Fruit fly (Drosophila melanogaster) whole organism, embryonic: ENCODE measurements around the gene CG7080.

Experiments
- Ada2b ChIP-seq: fragments of 200-800 bp; sonication (Bioruptor generic); IDR thresholded peaks from 2 replicates; pipeline ENCODE4 v1.3.6; 2022; ENCODE audit warnings: missing biosample characterization, missing genetic modification characterization
- CG13123 ChIP-seq: fragments of 200-800 bp; sonication (Bioruptor generic); optimal IDR thresholded peaks from 2 replicates; lab custom pipeline; 2016; ENCODE audit warnings: missing biosample characterization, missing genetic modification characterization
- CG15269 ChIP-seq: fragments of 200-800 bp; sonication (Bioruptor generic); optimal IDR thresholded peaks from 2 replicates; lab custom pipeline; 2018; ENCODE audit warnings: missing biosample characterization, mild to moderate bottlenecking, missing genetic modification characterization, moderate library complexity
- CG17361 ChIP-seq: fragments of 200-800 bp; sonication (Bioruptor generic); IDR thresholded peaks from 3 replicates; pipeline ENCODE4 v1.3.6; 2022; ENCODE audit warnings: missing biosample characterization, missing genetic modification characterization
- CG2678 ChIP-seq: fragments of 200-800 bp; sonication (Bioruptor generic); optimal IDR thresholded peaks from 3 replicates; lab custom pipeline; 2019; ENCODE audit warnings: missing biosample characterization, mild to moderate bottlenecking, missing genetic modification characterization, moderate library complexity
- CG30403 ChIP-seq: fragments of 200-800 bp; sonication (Bioruptor generic); optimal IDR thresholded peaks from 3 replicates; lab custom pipeline; 2016; ENCODE audit warnings: missing biosample characterization, missing genetic modification characterization
- CG31388 ChIP-seq: fragments of 200-800 bp; sonication (Bioruptor generic); optimal IDR thresholded peaks from 2 replicates; lab custom pipeline; 2016; ENCODE audit warnings: missing biosample characterization, missing genetic modification characterization
- CG31441 ChIP-seq: fragments of 200-800 bp; sonication (Bioruptor generic); IDR thresholded peaks from 2 replicates; pipeline ENCODE4 v1.3.6; 2022; ENCODE audit warnings: missing biosample characterization, missing genetic modification characterization
- CG33557 ChIP-seq: fragments of 200-800 bp; sonication (Bioruptor generic); optimal IDR thresholded peaks from 2 replicates; lab custom pipeline; 2019; ENCODE audit warnings: missing biosample characterization, mild to moderate bottlenecking, missing genetic modification characterization, moderate library complexity
- CG4404 ChIP-seq: fragments of 200-800 bp; sonication (Bioruptor generic); IDR thresholded peaks from 2 replicates; pipeline ENCODE4 v1.3.6; 2022; ENCODE audit warnings: missing biosample characterization, missing genetic modification characterization
- CG6272 ChIP-seq: fragments of 200-800 bp; sonication (Bioruptor generic); IDR thresholded peaks from 2 replicates; pipeline ENCODE4 v1.3.6; 2022; ENCODE audit warnings: missing biosample characterization, missing genetic modification characterization
- CG7839 ChIP-seq: fragments of 200-800 bp; sonication (Bioruptor generic); optimal IDR thresholded peaks from 3 replicates; lab custom pipeline; 2018; ENCODE audit warnings: missing biosample characterization, mild to moderate bottlenecking, missing genetic modification characterization, moderate library complexity
- CG8388 ChIP-seq: fragments of 200-800 bp; sonication (Bioruptor generic); optimal IDR thresholded peaks from 2 replicates; lab custom pipeline; 2019; ENCODE audit warnings: missing biosample characterization, mild to moderate bottlenecking, missing genetic modification characterization, moderate library complexity
- CG9215 ChIP-seq: fragments of 200-800 bp; sonication (Bioruptor generic); IDR thresholded peaks from 2 replicates; pipeline ENCODE4 v1.3.6; 2022; ENCODE audit warnings: missing biosample characterization, missing genetic modification characterization
- CoRest ChIP-seq: fragments of 200-800 bp; sonication (Bioruptor generic); optimal IDR thresholded peaks from 3 replicates; lab custom pipeline; 2018; ENCODE audit warnings: missing biosample characterization, mild to moderate bottlenecking, missing genetic modification characterization, moderate library complexity
- D19A ChIP-seq: fragments of 200-800 bp; optimal IDR thresholded peaks from 3 replicates; lab custom pipeline; 2019; ENCODE audit warnings: missing biosample characterization, mild to moderate bottlenecking, missing genetic modification characterization, moderate library complexity
- D19B ChIP-seq: fragments of 200-800 bp; sonication (Bioruptor generic); optimal IDR thresholded peaks from 2 replicates; lab custom pipeline; 2017; ENCODE audit warnings: missing biosample characterization, mild to moderate bottlenecking, missing genetic modification characterization
- Deaf1 ChIP-seq: fragments of 200-800 bp; optimal IDR thresholded peaks from 3 replicates; lab custom pipeline; 2019; ENCODE audit warnings: missing biosample characterization, mild to moderate bottlenecking, missing genetic modification characterization, moderate library complexity
- Ets97D ChIP-seq: fragments of 200-800 bp; sonication (Bioruptor generic); optimal IDR thresholded peaks from 3 replicates; lab custom pipeline; 2016; ENCODE audit warnings: missing biosample characterization, missing genetic modification characterization
- GATAe ChIP-seq: fragments of 200-800 bp; sonication (Bioruptor generic); conservative IDR thresholded peaks from 2 replicates; pipeline ENCODE4 v1.3.6; 2022; ENCODE audit warnings: missing biosample characterization, missing genetic modification characterization
- H15 ChIP-seq: fragments of 200-800 bp; sonication (Bioruptor generic); IDR thresholded peaks from 3 replicates; pipeline ENCODE4 v1.3.6; 2022; ENCODE audit warnings: missing biosample characterization, missing genetic modification characterization
- Hmr ChIP-seq: fragments of 200-800 bp; sonication (Bioruptor generic); optimal IDR thresholded peaks from 3 replicates; lab custom pipeline; 2017; ENCODE audit warnings: mild to moderate bottlenecking, missing biosample characterization, missing genetic modification reagents, missing genetic modification characterization
- Lim3 ChIP-seq: fragments of 200-800 bp; sonication (Bioruptor generic); IDR thresholded peaks from 2 replicates; pipeline ENCODE4 v1.3.6; 2022; ENCODE audit warnings: missing biosample characterization, missing genetic modification characterization
- Med ChIP-seq: fragments of 200-800 bp; sonication (Bioruptor generic); peaks from one replicate; lab custom pipeline; 2016; ENCODE audit warnings: missing biosample characterization, missing genetic modification characterization, mild to moderate bottlenecking, inconsistent platforms, moderate library complexity
- Mrtf ChIP-seq: fragments of 200-800 bp; sonication (Bioruptor generic); IDR thresholded peaks from 3 replicates; pipeline ENCODE4 v1.3.6; 2022; ENCODE audit warnings: missing biosample characterization, missing genetic modification characterization
- Oli ChIP-seq: fragments of 200-800 bp; sonication (Bioruptor generic); optimal IDR thresholded peaks from 2 replicates; lab custom pipeline; 2018; ENCODE audit warnings: missing biosample characterization, mild to moderate bottlenecking, missing genetic modification characterization, moderate library complexity
- Ptx1 ChIP-seq: fragments of 200-800 bp; sonication (Bioruptor generic); IDR thresholded peaks from 2 replicates; pipeline ENCODE4 v1.3.6; 2022; ENCODE audit warnings: missing biosample characterization, missing genetic modification characterization
- Sox100B ChIP-seq: fragments of 200-800 bp; sonication (Bioruptor generic); optimal IDR thresholded peaks from 3 replicates; lab custom pipeline; 2018; ENCODE audit warnings: missing biosample characterization, mild to moderate bottlenecking, missing genetic modification characterization
- YL-1 ChIP-seq: fragments of 200-800 bp; sonication (Bioruptor generic); optimal IDR thresholded peaks from 3 replicates; lab custom pipeline; 2017; ENCODE audit warnings: missing biosample characterization, mild to moderate bottlenecking, missing genetic modification characterization
- az2 ChIP-seq: fragments of 200-800 bp; sonication (Bioruptor generic); optimal IDR thresholded peaks from 3 replicates; lab custom pipeline; 2016; ENCODE audit warnings: missing biosample characterization, missing genetic modification characterization
- bcd ChIP-seq: fragments of 200-800 bp; sonication (Bioruptor generic); optimal IDR thresholded peaks from 2 replicates; lab custom pipeline; 2017; ENCODE audit warnings: missing biosample characterization, mild to moderate bottlenecking, missing genetic modification characterization
- bsh ChIP-seq, 2 experiments: fragments of 200-800 bp; sonication (Bioruptor generic); optimal IDR thresholded peaks; 2 replicates each; lab custom pipeline; 2017 to 2018; ENCODE audit warnings: mild to moderate bottlenecking in 2 of 2, missing biosample characterization in 2 of 2, missing genetic modification characterization in 2 of 2, moderate library complexity in 1 of 2
- chn ChIP-seq: fragments of 200-800 bp; sonication (Bioruptor generic); optimal IDR thresholded peaks from 2 replicates; lab custom pipeline; 2016; ENCODE audit warnings: missing biosample characterization, missing genetic modification characterization
- cwo ChIP-seq: fragments of 200-800 bp; sonication (Bioruptor generic); optimal IDR thresholded peaks from 3 replicates; lab custom pipeline; 2017; ENCODE audit warnings: missing biosample characterization, missing genetic modification characterization, mild to moderate bottlenecking, moderate library complexity, missing genetic modification reagents
- dmrt99B ChIP-seq: fragments of 200-800 bp; sonication (Bioruptor generic); optimal IDR thresholded peaks from 2 replicates; lab custom pipeline; 2018; ENCODE audit warnings: missing biosample characterization, mild to moderate bottlenecking, missing genetic modification characterization, moderate library complexity
- mld ChIP-seq: fragments of 200-800 bp; sonication (Bioruptor generic); IDR thresholded peaks from 3 replicates; pipeline ENCODE4 v1.3.6; 2022; ENCODE audit warnings: missing biosample characterization, missing genetic modification characterization; ENCODE audit not compliant: partially characterized antibody
- nerfin-2 ChIP-seq: fragments of 200-800 bp; sonication (Bioruptor generic); IDR thresholded peaks from 2 replicates; pipeline ENCODE4 v1.3.6; 2022; ENCODE audit warnings: missing biosample characterization, missing genetic modification characterization; ENCODE audit not compliant: partially characterized antibody
- nmo ChIP-seq: fragments of 200-800 bp; sonication (Bioruptor generic); optimal IDR thresholded peaks from 2 replicates; lab custom pipeline; 2018; ENCODE audit warnings: missing biosample characterization, mild to moderate bottlenecking, missing genetic modification characterization, moderate library complexity
- oc ChIP-seq: fragments of 200-800 bp; sonication (Bioruptor generic); optimal IDR thresholded peaks from 2 replicates; lab custom pipeline; 2018; ENCODE audit warnings: missing biosample characterization, mild to moderate bottlenecking, missing genetic modification characterization, moderate library complexity
- pan ChIP-seq, 4 experiments: fragments of >200 bp in 3 of 4; fragments of 200-800 bp in 1 of 4; sonication (Bioruptor generic) in 1 of 4; optimal IDR thresholded peaks in 3 of 4; IDR thresholded peaks in 1 of 4; 2 replicates each; pipeline versions ENCODE4 v1.3.6 to Lab custom; 2017 to 2022; ENCODE audit warnings: missing biosample characterization in 2 of 4, missing genetic modification characterization in 2 of 4, mixed read lengths in 1 of 4
- row ChIP-seq: fragments of 200-800 bp; sonication (Bioruptor generic); IDR thresholded peaks from 3 replicates; pipeline ENCODE4 v1.3.6; 2022; ENCODE audit warnings: missing biosample characterization, missing genetic modification characterization
- run ChIP-seq: fragments of 200-800 bp; sonication (Bioruptor generic); optimal IDR thresholded peaks from 3 replicates; lab custom pipeline; 2018; ENCODE audit warnings: missing biosample characterization, mild to moderate bottlenecking, missing genetic modification characterization
- shn ChIP-seq: fragments of 200-800 bp; sonication (Bioruptor generic); optimal IDR thresholded peaks from 3 replicates; lab custom pipeline; 2016; ENCODE audit warnings: missing biosample characterization, missing genetic modification characterization
- sisA ChIP-seq: fragments of 200-800 bp; sonication (Bioruptor generic); IDR thresholded peaks from 2 replicates; pipeline ENCODE4 v1.3.6; 2022; ENCODE audit warnings: missing biosample characterization, missing genetic modification characterization
- stc ChIP-seq: fragments of 200-800 bp; sonication (Bioruptor generic); IDR thresholded peaks from 2 replicates; pipeline ENCODE4 v1.3.6; 2022; ENCODE audit warnings: missing biosample characterization, missing genetic modification characterization
- ttk ChIP-seq: fragments of 200-800 bp; sonication (Bioruptor generic); IDR thresholded peaks from 2 replicates; pipeline ENCODE4 v2.1.2; 2022; ENCODE audit warnings: missing biosample characterization, missing genetic modification characterization
- unpg ChIP-seq: fragments of 200-800 bp; sonication (Bioruptor generic); optimal IDR thresholded peaks from 3 replicates; lab custom pipeline; 2018; ENCODE audit warnings: missing biosample characterization, mild to moderate bottlenecking, missing genetic modification characterization, moderate library complexity
- usp ChIP-seq: fragments of >200 bp; optimal IDR thresholded peaks from 2 replicates; lab custom pipeline; 2017; ENCODE audit warnings: missing biosample characterization, missing genetic modification characterization

CG7080 gene

dm6 chr3R:22328665-22329350, at the start of gene CG7080:
Gene CG7080 (plus strand): TSS chr3R:22329300.
- TF ChIP-seq CG15269 (peak; percentile 21), CG7839 (peak; percentile 27), chn (GFP tag; lab: Kevin White, UChicago) (no peak), bcd (GFP tag; lab: Kevin White, UChicago) (no peak), oc (peak; percentile 4), unpg (GFP tag; lab: Kevin White, UChicago) (peak; percentile 41), shn (no peak), row (GFP tag; lab: Robert Waterston, UW) (peak; percentile 42; the same call in 1 of the 3 replicates), Deaf1 (tag; lab: Kevin White, UChicago) (no peak), nerfin-2 (no peak), CG31441 (peak; percentile 66), cwo (no peak), Ets97D (GFP tag; lab: Kevin White, UChicago) (no peak), mld (GFP tag; lab: Robert Waterston, UW) (no peak), Ptx1 (GFP tag; lab: Robert Waterston, UW) (0 out of 2 replicates have a peak, but pooled peaks have one; percentile 32), Oli (tag; lab: Kevin White, UChicago) (peak; percentile 37), stc (GFP tag; lab: Robert Waterston, UW) (peak; percentile 62), CG13123 (GFP tag; lab: Kevin White, UChicago) (no peak), CoRest (tag; lab: Kevin White, UChicago) (peak; percentile 22), bsh (GFP tag; optimal IDR thresholded peaks at IDR 0.05; lab: Kevin White, UChicago) (no peak), CG33557 (no peak), CG31388 (GFP tag; lab: Kevin White, UChicago) (no peak), D19B (no peak), dmrt99B (peak; percentile 77), CG6272 (GFP tag; lab: Robert Waterston, UW) (0 out of 2 replicates have a peak, but pooled peaks have one; percentile 29), CG17361 (GFP tag; lab: Robert Waterston, UW) (0 out of 3 replicates have a peak, but pooled peaks have one; percentile 32), YL-1 (GFP tag; lab: Kevin White, UChicago) (no peak), nmo (GFP tag; lab: Kevin White, UChicago) (peak; percentile 7), CG8388 (GFP tag; lab: Kevin White, UChicago) (peak; percentile 1), CG9215 (no peak), Lim3 (GFP tag; lab: Robert Waterston, UW) (no peak), ttk (GFP tag; lab: Robert Waterston, UW) (peak; percentile 21; the same call in 1 of the 2 replicates), H15 (GFP tag; lab: Robert Waterston, UW) (0 out of 3 replicates have a peak, but pooled peaks have one; percentile 14), pan (optimal IDR thresholded peaks at IDR 0.05; lab: Kevin White, UChicago) (no peak), pan (GFP tag; optimal IDR thresholded peaks at IDR 0.05 in 1 of 2, IDR thresholded peaks at IDR 0.05 in 1 of 2) (peak in 1 of 2 experiments; percentile 15), Sox100B (GFP tag; lab: Kevin White, UChicago) (peak; percentile 34), Med (GFP tag; lab: Kevin White, UChicago) (no peak), CG30403 (GFP tag; lab: Kevin White, UChicago) (peak; percentile 29), sisA (GFP tag; lab: Robert Waterston, UW) (0 out of 2 replicates have a peak, but pooled peaks have one; percentile 25), usp (GFP tag; lab: Kevin White, UChicago) (no peak), run (no peak), CG4404 (GFP tag; lab: Robert Waterston, UW) (no peak), az2 (GFP tag; lab: Kevin White, UChicago) (no peak), D19A (tag; lab: Kevin White, UChicago) (no peak), CG2678 (tag; lab: Kevin White, UChicago) (peak; percentile 31), GATAe (GFP tag; lab: Robert Waterston, UW) (no peak), Ada2b (peak; percentile 27; the same call in 1 of the 2 replicates), Mrtf (GFP tag; lab: Robert Waterston, UW) (no peak), Hmr (GFP tag; lab: Kevin White, UChicago) (no peak)
